Worm (Caenorhabditis elegans) whole organism, dauer: ENCODE measurements around the gene R02F2.4.

ENCODE experiments used
- unc-62 ChIP-seq: sonication (generic microtip); optimal IDR thresholded peaks from 2 replicates; lab custom pipeline; 2017; ENCODE audit warnings: missing biosample characterization, missing genetic modification reagents, missing genetic modification characterization

Gene R02F2.4

ce11 chrIII:5483738-5484315 lies at the start of gene R02F2.4, which contains the start of gene R02F2.7:
R02F2.4 (plus strand) TSS chrIII:5484289.
R02F2.7 (minus strand) TSS chrIII:5483773.
- TF ChIP-seq unc-62, result no peak

ce11 chrIII:5436306-5436705 lies 47.8 kb upstream of the R02F2.4 start:
- no peak for TF ChIP-seq unc-62

ce11 chrIII:5438064-5438463 lies 46.0 kb upstream of the R02F2.4 start:
- TF ChIP-seq unc-62, result no peak

- no peak for TF ChIP-seq unc-62
These were observed 43.5 kb upstream of the R02F2.4 start, which contains the start of gene W03A5.6 for ce11 chrIII:5440540-5440939. W03A5.6 (minus strand) TSS chrIII:5440640.

- no peak for TF ChIP-seq unc-62
These were observed 41.3 kb upstream of the R02F2.4 start, which contains the start of the genes T24G10.2 and disl-2 for ce11 chrIII:5442711-5443253. T24G10.2 (minus strand) TSS chrIII:5442761. disl-2 (plus strand) TSS chrIII:5443167.

- no peak for TF ChIP-seq unc-62
These were observed 35.9 kb upstream of the R02F2.4 start, which contains the start of gene skpt-1 for ce11 chrIII:5448177-5448576. skpt-1 (minus strand) TSS chrIII:5448395.

ce11 chrIII:5449762-5450308 lies 34.3 kb upstream of the R02F2.4 start, which contains the start of gene F48E8.8:
F48E8.8 (minus strand) TSS chrIII:5449812.
- no peak for TF ChIP-seq unc-62

- TF ChIP-seq unc-62, result no peak
These were observed 33.7 kb upstream of the R02F2.4 start, which contains the start of gene paa-1 for ce11 chrIII:5450430-5450829. paa-1 (plus strand) TSS chrIII:5450730.

- no peak for TF ChIP-seq unc-62
These were observed 30.8 kb upstream of the R02F2.4 start, which contains the start of gene F48E8.4 for ce11 chrIII:5453290-5453689. F48E8.4 (plus strand) TSS chrIII:5453590.

- TF ChIP-seq unc-62, result no peak
These were observed 23.0 kb upstream of the R02F2.4 start, which contains the start of gene F48E8.3 for ce11 chrIII:5461079-5461478. F48E8.3 (plus strand) TSS chrIII:5461379.

- TF ChIP-seq unc-62, result no peak
These were observed 20.0 kb upstream of the R02F2.4 start, which contains the start of gene F48E8.2 for ce11 chrIII:5464077-5464476. F48E8.2 (plus strand) TSS chrIII:5464377.

- no peak for TF ChIP-seq unc-62
These were observed 19.2 kb upstream of the R02F2.4 start for ce11 chrIII:5464850-5465249.

- no peak for TF ChIP-seq unc-62
These were observed 15.0 kb upstream of the R02F2.4 start for ce11 chrIII:5469090-5469489.

ce11 chrIII:5472693-5473092 lies 11.4 kb upstream of the R02F2.4 start:
- no peak for TF ChIP-seq unc-62

ce11 chrIII:5474176-5474575 lies 9.9 kb upstream of the R02F2.4 start, which contains the start of gene lon-1:
lon-1 (plus strand) TSS chrIII:5474476.
- TF ChIP-seq unc-62, result no peak

- TF ChIP-seq unc-62, result no peak
These were observed 6.1 kb upstream of the R02F2.4 start, which contains the start of gene R02F2.10 for ce11 chrIII:5478011-5478410. R02F2.10 (plus strand) TSS chrIII:5478311.

ce11 chrIII:5478824-5479368 lies 5.2 kb upstream of the R02F2.4 start, which contains the start of the genes R02F2.6 and R02F2.5:
R02F2.6 (minus strand) TSS chrIII:5478924.
R02F2.5 (plus strand) TSS chrIII:5479318.
- TF ChIP-seq unc-62, result no peak
